Worm (Caenorhabditis elegans) whole organism, young adult: ENCODE measurements around the gene C31B8.16.
"Not testable (repeated sequence)": the region's sequence is repeated elsewhere in the genome, so short reads cannot be mapped to it uniquely, and the experiment has no call there.

Experiments
- F55B11.4 ChIP-seq: sonication (generic microtip); optimal IDR thresholded peaks from 2 replicates; lab custom pipeline; 2016; ENCODE audit warnings: missing compliant biosample characterization, missing genetic modification characterization, borderline replicate concordance; ENCODE audit not compliant: insufficient read depth
- ama-1 ChIP-seq, 3 experiments: fragments of 150-350 bp in 1 of 3; sonication (generic microtip) in 2 of 3; optimal IDR thresholded peaks; 2 replicates each; lab custom pipeline; 2014 to 2018; ENCODE audit warnings: missing biosample characterization in 2 of 3, missing genetic modification characterization in 2 of 3, missing genetic modification reagents in 2 of 3
- dpff-1 ChIP-seq: sonication (generic microtip); optimal IDR thresholded peaks from 2 replicates; lab custom pipeline; 2017; ENCODE audit warnings: mild to moderate bottlenecking, missing genetic modification characterization, missing compliant biosample characterization
- hmg-1.2 ChIP-seq: fragments of 200-800 bp; sonication (Bioruptor generic); IDR thresholded peaks from 2 replicates; pipeline ENCODE4 v1.3.6; 2022; ENCODE audit warnings: missing genetic modification reagents, missing genetic modification characterization, missing compliant biosample characterization
- snpc-1.1 ChIP-seq: sonication (generic microtip); optimal IDR thresholded peaks from 2 replicates; lab custom pipeline; 2017; ENCODE audit warnings: missing genetic modification characterization, mild to moderate bottlenecking, missing compliant biosample characterization, antibody characterized with exemption, moderate library complexity, missing genotype, missing genetic modification reagents; ENCODE audit not compliant: insufficient read depth
- snpc-4 ChIP-seq, 5 experiments: fragments of 150-350 bp in 1 of 5; sonication (generic microtip) in 4 of 5; optimal IDR thresholded peaks; 2 replicates each; lab custom pipeline; 2014 to 2018; ENCODE audit warnings: missing genetic modification characterization in 5 of 5, missing biosample characterization in 3 of 5, antibody characterized with exemption in 2 of 5, mild to moderate bottlenecking in 2 of 5, missing compliant biosample characterization in 2 of 5, missing genotype in 2 of 5, moderate library complexity in 2 of 5, missing genetic modification reagents in 1 of 5
- tlf-1 ChIP-seq: fragments of 200-800 bp; sonication (Bioruptor generic); optimal IDR thresholded peaks from 2 replicates; lab custom pipeline; 2018; ENCODE audit warnings: mild to moderate bottlenecking, missing genetic modification characterization, missing compliant biosample characterization
- ztf-26 ChIP-seq: sonication (generic microtip); optimal IDR thresholded peaks from 2 replicates; lab custom pipeline; 2017; ENCODE audit warnings: missing genetic modification characterization, missing compliant biosample characterization

DNA sequence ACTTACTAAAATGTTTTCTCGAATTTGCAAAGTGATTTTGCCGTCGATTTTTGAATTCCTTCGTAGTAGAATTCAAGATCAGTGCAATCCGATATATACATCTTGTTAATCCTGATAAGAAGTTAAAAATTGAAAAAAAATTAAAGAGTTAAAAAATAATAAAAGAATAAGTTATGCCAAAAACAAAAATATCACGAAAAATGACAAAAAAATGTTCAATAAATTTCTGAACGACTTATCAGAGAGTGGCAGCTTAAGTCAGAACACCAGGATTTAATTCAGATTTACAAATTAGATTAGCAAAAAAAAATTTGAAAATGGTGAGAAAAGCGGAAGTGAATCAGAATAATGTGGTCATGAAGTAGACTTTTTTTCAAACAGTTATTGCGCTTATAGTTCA is 45.4 kb downstream of the C31B8.16 start, which contains the start of gene srw-123:
- not testable (repeated sequence) for TF ChIP-seq hmg-1.2; dpff-1 (tag; lab: Kevin White, UChicago); F55B11.4 (tag; lab: Kevin White, UChicago); tlf-1 (GFP tag; lab: Kevin White, UChicago); ama-1 (optimal IDR thresholded peaks at IDR 0.05; lab: Kevin White, UChicago); ama-1 (GFP tag; optimal IDR thresholded peaks at IDR 0.05; lab: Kevin White, UChicago); snpc-1.1; ztf-26 (tag; lab: Kevin White, UChicago); snpc-4 (GFP tag; optimal IDR thresholded peaks at IDR 0.05; lab: Kevin White, UChicago); snpc-4 (tag; optimal IDR thresholded peaks at IDR 0.05; lab: Kevin White, UChicago)
